Worm (Caenorhabditis elegans) whole organism, young adult: Measurements from ENCODE around the gene C43H6.12.

Experiments
- T07F8.4 ChIP-seq: sonication (generic microtip); optimal IDR thresholded peaks from 2 replicates; lab custom pipeline; 2016; ENCODE audit warnings: mild to moderate bottlenecking, missing genetic modification characterization, moderate library complexity, missing compliant biosample characterization
- ama-1 ChIP-seq, 3 experiments: fragments of 150-350 bp in 1 of 3; sonication (generic microtip) in 2 of 3; optimal IDR thresholded peaks; 2 replicates each; lab custom pipeline; 2014 to 2018; ENCODE audit warnings: missing biosample characterization in 2 of 3, missing genetic modification characterization in 2 of 3, missing genetic modification reagents in 2 of 3
- ceh-58 ChIP-seq: fragments of 200-800 bp; sonication (Bioruptor generic); IDR thresholded peaks from 2 replicates; pipeline ENCODE4 v1.3.6; 2022; ENCODE audit warnings: missing genetic modification characterization, missing compliant biosample characterization
- ets-4 ChIP-seq: fragments of 200-800 bp; sonication (Bioruptor generic); optimal IDR thresholded peaks from 2 replicates; lab custom pipeline; 2018; ENCODE audit warnings: mild to moderate bottlenecking, missing genetic modification characterization, missing compliant biosample characterization
- tlf-1 ChIP-seq: fragments of 200-800 bp; sonication (Bioruptor generic); optimal IDR thresholded peaks from 2 replicates; lab custom pipeline; 2018; ENCODE audit warnings: mild to moderate bottlenecking, missing genetic modification characterization, missing compliant biosample characterization
- unc-130 ChIP-seq: sonication (generic microtip); optimal IDR thresholded peaks from 2 replicates; lab custom pipeline; 2016; ENCODE audit warnings: missing genetic modification reagents, missing genetic modification characterization, missing compliant biosample characterization

DNA sequence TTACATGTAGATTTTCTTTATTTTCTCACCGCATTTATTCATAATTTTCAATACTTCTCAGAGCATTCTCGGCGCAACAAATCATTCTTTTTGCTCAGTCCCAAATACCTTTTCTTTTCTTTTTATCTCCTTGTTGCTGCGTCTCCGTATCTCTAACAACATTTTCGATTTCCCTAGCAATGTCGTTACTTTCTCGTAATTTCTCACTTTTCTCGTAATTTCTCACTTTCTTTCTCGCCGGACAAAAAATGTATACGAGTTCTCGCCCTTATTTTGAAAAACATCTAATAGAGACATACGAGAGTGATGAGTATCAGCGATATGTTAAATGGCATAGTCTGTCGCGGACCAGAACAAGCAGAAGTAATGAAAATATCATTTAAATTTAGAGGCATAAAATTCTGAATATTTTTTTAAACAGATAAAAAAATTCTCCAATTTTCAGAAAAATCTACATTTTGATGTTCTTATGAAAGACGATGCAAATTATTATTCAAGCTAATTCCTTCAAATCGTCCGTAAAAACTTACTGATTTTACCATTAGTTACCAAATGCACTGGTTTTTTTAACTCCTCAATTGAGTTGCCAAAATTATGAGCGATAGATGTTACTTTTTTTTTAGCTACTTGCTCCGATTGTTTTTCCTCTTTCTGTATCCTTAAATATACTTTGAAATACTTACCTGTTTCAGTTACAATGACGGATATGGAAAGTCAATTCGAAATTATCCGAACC lies 33.9 kb upstream of the C43H6.12 start, which contains the start of gene F47G3.3:
- TF ChIP-seq tlf-1 (GFP tag; lab: Kevin White, UChicago) (no peak), ama-1 (optimal IDR thresholded peaks at IDR 0.05; lab: Kevin White, UChicago) (no peak), ama-1 (GFP tag; optimal IDR thresholded peaks at IDR 0.05; lab: Kevin White, UChicago) (no peak), T07F8.4 (tag; lab: Kevin White, UChicago) (no peak), unc-130 (GFP tag; lab: Kevin White, UChicago) (no peak), ceh-58 (GFP tag; lab: Robert Waterston, UW) (no peak), ets-4 (GFP tag; lab: Kevin White, UChicago) (no peak)
